Fruit fly (Drosophila melanogaster): Measurements from ENCODE around the gene Gcn2.

Gene Gcn2

DNA sequence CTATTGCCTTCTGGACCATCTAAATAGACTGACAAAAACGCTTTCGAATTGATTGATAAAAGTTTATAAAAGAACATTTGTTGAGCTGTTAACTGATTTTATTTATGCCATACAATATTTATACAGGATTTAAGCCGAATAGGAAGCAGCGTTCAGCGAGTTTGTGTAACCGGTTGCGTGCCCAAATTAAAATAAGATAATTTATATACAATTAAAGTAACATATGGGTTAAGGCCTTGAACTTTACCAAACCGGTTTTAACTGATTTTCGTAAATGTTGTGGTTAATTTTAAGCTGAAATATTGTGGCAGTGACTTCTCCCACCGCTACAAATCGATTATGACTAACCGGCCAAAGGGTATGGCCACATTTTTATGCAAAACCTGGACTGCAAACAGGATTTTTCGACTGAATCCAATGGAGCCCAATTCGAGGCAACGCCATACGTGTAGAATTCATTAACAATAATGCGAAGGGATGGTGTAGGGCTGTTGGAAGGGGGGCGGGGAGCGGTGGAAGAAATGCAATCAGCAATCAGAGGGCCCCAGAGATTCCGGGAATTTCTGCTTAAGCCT is 14.3 kb downstream of the Gcn2 start:
- TF ChIP-seq tio (GFP tag; optimal IDR thresholded peaks at IDR 0.05): no peak
- 0 out of 4 replicates have a peak, but pooled peaks have one; percentile 40 for TF ChIP-seq chinmo (GFP tag; IDR thresholded peaks at IDR 0.05; ENCODE audit: partially characterized antibody)
- no peak for TF ChIP-seq caup (GFP tag; optimal IDR thresholded peaks at IDR 0.05; ENCODE audit: severe bottlenecking)
- TF ChIP-seq Gsc (GFP tag; IDR thresholded peaks at IDR 0.05): no peak
- no peak for TF ChIP-seq E2f2 (GFP tag; IDR thresholded peaks at IDR 0.05)

DNA sequence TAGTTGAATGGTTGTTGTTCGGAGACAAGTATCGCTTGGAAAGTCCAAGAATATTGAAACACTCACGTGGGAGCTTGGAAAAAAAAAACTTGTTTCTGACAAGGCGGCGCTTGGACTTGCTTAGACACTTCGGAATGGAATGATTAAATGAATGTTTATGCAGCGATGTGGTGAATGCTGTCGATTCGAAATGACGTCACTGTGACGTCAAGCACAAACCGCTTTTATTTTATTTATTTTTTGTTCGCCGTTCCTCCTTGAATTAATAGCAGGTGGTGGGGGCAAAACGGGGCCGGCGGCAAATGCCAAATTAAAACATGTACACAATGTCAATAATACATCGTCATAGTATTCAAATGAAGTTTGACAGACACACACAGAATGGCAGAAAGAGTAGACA is 24.1 kb downstream of the Gcn2 start:
- TF ChIP-seq sens-2 (GFP tag; IDR thresholded peaks at IDR 0.05) (no peak), sd (tag; optimal IDR thresholded peaks at IDR 0.05) (peak; percentile 87), abd-A (tag; optimal IDR thresholded peaks at IDR 0.05) (peak; percentile 13), CG3065 (GFP tag; optimal IDR thresholded peaks at IDR 0.05) (no peak), CG10543 (GFP tag; optimal IDR thresholded peaks at IDR 0.05) (peak; percentile 1), dati (GFP tag; IDR thresholded peaks at IDR 0.05) (0 out of 2 replicates have a peak, but pooled peaks have one; percentile 7), hb (GFP tag; IDR thresholded peaks at IDR 0.05; ENCODE audit: partially characterized antibody) (no peak), chinmo (GFP tag; IDR thresholded peaks at IDR 0.05; ENCODE audit: partially characterized antibody) (0 out of 4 replicates have a peak, but pooled peaks have one; percentile 71)

DNA sequence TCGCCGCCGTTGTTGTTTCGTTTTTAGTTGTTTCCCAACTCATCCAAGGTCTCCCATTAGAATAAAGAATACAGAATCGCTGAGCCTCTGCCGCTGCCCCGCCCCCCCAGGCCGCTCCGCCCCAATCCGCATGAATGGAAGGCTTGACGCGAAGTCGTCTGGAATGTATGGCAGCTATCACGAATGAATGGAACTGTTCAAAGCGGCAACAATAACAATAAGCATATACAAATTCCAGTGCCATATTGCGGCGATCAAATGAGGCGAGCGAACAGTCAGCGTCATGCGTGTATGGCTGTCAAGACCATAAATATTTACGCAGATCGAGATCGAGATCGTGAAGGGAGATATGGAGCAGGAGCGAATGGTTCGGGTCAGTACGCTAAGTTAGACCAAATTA is 25.2 kb downstream of the Gcn2 start:
- TF ChIP-seq CG12391 (tag; optimal IDR thresholded peaks at IDR 0.05) (no peak), pan (optimal IDR thresholded peaks at IDR 0.05) (no peak), pan (GFP tag; optimal IDR thresholded peaks at IDR 0.05 in 1 of 2, IDR thresholded peaks at IDR 0.05 in 1 of 2) (no peak), Nf-YC (tag; optimal IDR thresholded peaks at IDR 0.05) (peak; percentile 4), Scr (GFP tag; IDR thresholded peaks at IDR 0.05; ENCODE audit: partially characterized antibody) (no peak), CG32767 (GFP tag; IDR thresholded peaks at IDR 0.05) (no peak; the same call in 1 of the 2 replicates), CG32772 (GFP tag; IDR thresholded peaks at IDR 0.05) (no peak), peb (GFP tag; IDR thresholded peaks at IDR 0.05) (no peak), CG11695 (GFP tag; IDR thresholded peaks at IDR 0.05) (peak; percentile 89), Hand (GFP tag; optimal IDR thresholded peaks at IDR 0.05) (no peak), lov (optimal IDR thresholded peaks at IDR 0.05) (no peak), lov (GFP tag; IDR thresholded peaks at IDR 0.05) (no peak), E2f2 (GFP tag; IDR thresholded peaks at IDR 0.05) (no peak), CG15696 (tag; optimal IDR thresholded peaks at IDR 0.05) (no peak), al (GFP tag; IDR thresholded peaks at IDR 0.05) (no peak), Opbp (GFP tag; IDR thresholded peaks at IDR 0.05; ENCODE audit: partially characterized antibody) (no peak), H2.0 (GFP tag; IDR thresholded peaks at IDR 0.05) (no peak), gt (GFP tag; IDR thresholded peaks at IDR 0.05) (no peak), Camta (GFP tag; optimal IDR thresholded peaks at IDR 0.05) (no peak), D19A (tag; optimal IDR thresholded peaks at IDR 0.05) (no peak), Med (GFP tag) (peak; percentile 75), D19B (GFP tag; optimal IDR thresholded peaks at IDR 0.05) (no peak), CG30020 (tag; optimal IDR thresholded peaks at IDR 0.05) (no peak), shn (GFP tag; optimal IDR thresholded peaks at IDR 0.05) (no peak), twi (tag; optimal IDR thresholded peaks at IDR 0.05) (no peak), CG17328 (GFP tag; IDR thresholded peaks at IDR 0.05) (no peak), insv (GFP tag; optimal IDR thresholded peaks at IDR 0.05) (no peak), pum (GFP tag; optimal IDR thresholded peaks at IDR 0.05) (no peak), unc-4 (GFP tag; IDR thresholded peaks at IDR 0.05; ENCODE audit: partially characterized antibody) (no peak), jumu (GFP tag; optimal IDR thresholded peaks at IDR 0.05) (no peak), CG11456 (GFP tag; IDR thresholded peaks at IDR 0.05) (0 out of 3 replicates have a peak, but pooled peaks have one; percentile 27), CHES-1-like (GFP tag; optimal IDR thresholded peaks at IDR 0.05) (no peak), CG2678 (tag; optimal IDR thresholded peaks at IDR 0.05) (no peak), Adf1 (GFP tag; IDR thresholded peaks at IDR 0.05) (peak; percentile 81), CrebB (tag; optimal IDR thresholded peaks at IDR 0.05) (no peak), da (GFP tag; optimal IDR thresholded peaks at IDR 0.05) (no peak), CG2889 (GFP tag; IDR thresholded peaks at IDR 0.05) (no peak)

Data from whole organism, embryonic.